Worm (Caenorhabditis elegans) whole organism, L2 larva: ENCODE data around the gene gpx-2.

Experiments
- C34F6.9 ChIP-seq: fragments of 150-350 bp; optimal IDR thresholded peaks from 2 replicates; lab custom pipeline; 2014; ENCODE audit warnings: missing biosample characterization, missing genetic modification characterization
- F13H6.1 ChIP-seq: sonication (generic microtip); optimal IDR thresholded peaks from 2 replicates; lab custom pipeline; 2016; ENCODE audit warnings: missing genetic modification characterization, missing compliant biosample characterization
- R02D3.7 ChIP-seq: fragments of 150-350 bp; optimal IDR thresholded peaks from 2 replicates; lab custom pipeline; 2014; ENCODE audit warnings: missing biosample characterization, missing genetic modification characterization
- ZK546.5 ChIP-seq: sonication (generic microtip); optimal IDR thresholded peaks from 2 replicates; lab custom pipeline; 2017; ENCODE audit warnings: missing biosample characterization, missing genetic modification characterization
- ama-1 ChIP-seq: fragments of 150-350 bp; optimal IDR thresholded peaks from 2 replicates; lab custom pipeline; 2018; ENCODE audit warnings: inconsistent platforms
- blmp-1 ChIP-seq: sonication (generic microtip); optimal IDR thresholded peaks from 2 replicates; lab custom pipeline; 2017; ENCODE audit warnings: missing genetic modification characterization, mild to moderate bottlenecking, missing compliant biosample characterization, antibody characterized with exemption, moderate library complexity; ENCODE audit not compliant: insufficient read depth
- ceh-16 ChIP-seq: fragments of 150-350 bp; optimal IDR thresholded peaks from 2 replicates; lab custom pipeline; 2014; ENCODE audit warnings: missing biosample characterization, missing genetic modification characterization
- crh-2 ChIP-seq: sonication (generic microtip); optimal IDR thresholded peaks from 2 replicates; lab custom pipeline; 2017; ENCODE audit warnings: missing biosample characterization, missing genetic modification characterization
- dmd-4 ChIP-seq: sonication (generic microtip); optimal IDR thresholded peaks from 2 replicates; lab custom pipeline; 2017; ENCODE audit warnings: missing biosample characterization, missing genetic modification characterization
- egl-27 ChIP-seq: sonication (generic microtip); optimal IDR thresholded peaks from 3 replicates; lab custom pipeline; 2017; ENCODE audit warnings: missing biosample characterization, missing genetic modification reagents, missing genetic modification characterization
- elt-1 ChIP-seq: fragments of 150-350 bp; optimal IDR thresholded peaks from 2 replicates; lab custom pipeline; 2014; ENCODE audit warnings: missing biosample characterization, missing genetic modification characterization
- fos-1 ChIP-seq: fragments of 150-350 bp; optimal IDR thresholded peaks from 2 replicates; lab custom pipeline; 2014; ENCODE audit warnings: missing biosample characterization, missing genetic modification characterization
- gmeb-1 ChIP-seq: fragments of 150-350 bp; optimal IDR thresholded peaks from 2 replicates; lab custom pipeline; 2014; ENCODE audit warnings: missing biosample characterization, missing genetic modification characterization
- lin-13 ChIP-seq: fragments of 150-350 bp; optimal IDR thresholded peaks from 2 replicates; lab custom pipeline; 2014; ENCODE audit warnings: missing biosample characterization, missing genetic modification reagents, missing genetic modification characterization
- lin-39 ChIP-seq: fragments of 150-350 bp; optimal IDR thresholded peaks from 2 replicates; lab custom pipeline; 2014; ENCODE audit warnings: missing biosample characterization, missing genetic modification reagents, missing genetic modification characterization
- lsy-2 ChIP-seq, 2 experiments: fragments of 150-350 bp in 1 of 2; sonication (generic microtip) in 1 of 2; optimal IDR thresholded peaks; 2 replicates each; lab custom pipeline; 2014 to 2017; ENCODE audit warnings: missing biosample characterization in 2 of 2, missing genetic modification characterization in 2 of 2
- mab-5 ChIP-seq: fragments of 150-350 bp; optimal IDR thresholded peaks from 2 replicates; lab custom pipeline; 2014; ENCODE audit warnings: missing biosample characterization, missing genetic modification characterization
- mbf-1 ChIP-seq: sonication (generic microtip); optimal IDR thresholded peaks from 2 replicates; lab custom pipeline; 2017; ENCODE audit warnings: missing biosample characterization, missing genetic modification characterization
- mdl-1 ChIP-seq, 2 experiments: fragments of 150-350 bp in 1 of 2; sonication (generic microtip) in 1 of 2; optimal IDR thresholded peaks; 2 replicates each; lab custom pipeline; 2017; ENCODE audit warnings: missing biosample characterization in 2 of 2, missing genetic modification characterization in 2 of 2
- nhr-10 ChIP-seq: sonication (generic microtip); optimal IDR thresholded peaks from 2 replicates; lab custom pipeline; 2017; ENCODE audit warnings: missing biosample characterization, missing genetic modification characterization
- nhr-11 ChIP-seq: fragments of 150-350 bp; optimal IDR thresholded peaks from 2 replicates; lab custom pipeline; 2014; ENCODE audit warnings: missing biosample characterization, missing genetic modification characterization
- nhr-12 ChIP-seq: fragments of 150-350 bp; optimal IDR thresholded peaks from 2 replicates; lab custom pipeline; 2014; ENCODE audit warnings: missing biosample characterization, missing genetic modification characterization
- nhr-129 ChIP-seq: fragments of 150-350 bp; optimal IDR thresholded peaks from 2 replicates; lab custom pipeline; 2014; ENCODE audit warnings: missing biosample characterization, missing genetic modification characterization
- nhr-21 ChIP-seq: fragments of 150-350 bp; optimal IDR thresholded peaks from 2 replicates; lab custom pipeline; 2014; ENCODE audit warnings: missing biosample characterization, missing genetic modification characterization
- nhr-23 ChIP-seq: fragments of 150-350 bp; optimal IDR thresholded peaks from 2 replicates; lab custom pipeline; 2014; ENCODE audit warnings: missing biosample characterization, missing genetic modification reagents, missing genetic modification characterization
- nhr-25 ChIP-seq: fragments of 150-350 bp; sonication (generic microtip); optimal IDR thresholded peaks from 3 replicates; lab custom pipeline; 2014; ENCODE audit warnings: missing biosample characterization, missing genetic modification characterization
- nhr-6 ChIP-seq: fragments of 150-350 bp; optimal IDR thresholded peaks from 2 replicates; lab custom pipeline; 2014; ENCODE audit warnings: missing biosample characterization, missing genetic modification characterization
- nhr-77 ChIP-seq: fragments of 150-350 bp; optimal IDR thresholded peaks from 2 replicates; lab custom pipeline; 2014; ENCODE audit warnings: missing biosample characterization, missing genetic modification characterization
- peb-1 ChIP-seq: fragments of 150-350 bp; optimal IDR thresholded peaks from 2 replicates; lab custom pipeline; 2014; ENCODE audit warnings: missing biosample characterization, missing genetic modification characterization
- sem-4 ChIP-seq: fragments of 150-350 bp; optimal IDR thresholded peaks from 2 replicates; lab custom pipeline; 2014; ENCODE audit warnings: missing biosample characterization, missing genetic modification reagents, missing genetic modification characterization
- skn-1 ChIP-seq: sonication (generic microtip); optimal IDR thresholded peaks from 2 replicates; lab custom pipeline; 2017; ENCODE audit warnings: missing biosample characterization, missing genetic modification characterization
- sma-3 ChIP-seq: sonication (generic microtip); optimal IDR thresholded peaks from 2 replicates; lab custom pipeline; 2016; ENCODE audit warnings: missing genetic modification reagents, missing genetic modification characterization, missing compliant biosample characterization
- sma-9 ChIP-seq, 2 experiments: fragments of 150-350 bp in 1 of 2; sonication (generic microtip) in 1 of 2; optimal IDR thresholded peaks; 2 replicates each; lab custom pipeline; 2014 to 2016; ENCODE audit warnings: missing genetic modification characterization in 2 of 2, mild to moderate bottlenecking in 1 of 2, missing biosample characterization in 1 of 2, missing compliant biosample characterization in 1 of 2, missing genetic modification reagents in 1 of 2, moderate library complexity in 1 of 2
- snpc-4 ChIP-seq: fragments of 150-350 bp; optimal IDR thresholded peaks from 2 replicates; lab custom pipeline; 2014; ENCODE audit warnings: missing biosample characterization, missing genetic modification characterization
- unc-62 ChIP-seq: fragments of 150-350 bp; optimal IDR thresholded peaks from 2 replicates; lab custom pipeline; 2014; ENCODE audit warnings: missing biosample characterization, missing genetic modification reagents, missing genetic modification characterization
- zag-1 ChIP-seq: fragments of 150-350 bp; optimal IDR thresholded peaks from 2 replicates; lab custom pipeline; 2014; ENCODE audit warnings: missing biosample characterization, missing genetic modification characterization
- ztf-11 ChIP-seq: sonication (generic microtip); optimal IDR thresholded peaks from 2 replicates; lab custom pipeline; 2017; ENCODE audit warnings: missing biosample characterization, missing genetic modification characterization
- ztf-4 ChIP-seq: fragments of 150-350 bp; optimal IDR thresholded peaks from 2 replicates; lab custom pipeline; 2014; ENCODE audit warnings: missing biosample characterization, missing genetic modification characterization

gpx-2 gene

DNA sequence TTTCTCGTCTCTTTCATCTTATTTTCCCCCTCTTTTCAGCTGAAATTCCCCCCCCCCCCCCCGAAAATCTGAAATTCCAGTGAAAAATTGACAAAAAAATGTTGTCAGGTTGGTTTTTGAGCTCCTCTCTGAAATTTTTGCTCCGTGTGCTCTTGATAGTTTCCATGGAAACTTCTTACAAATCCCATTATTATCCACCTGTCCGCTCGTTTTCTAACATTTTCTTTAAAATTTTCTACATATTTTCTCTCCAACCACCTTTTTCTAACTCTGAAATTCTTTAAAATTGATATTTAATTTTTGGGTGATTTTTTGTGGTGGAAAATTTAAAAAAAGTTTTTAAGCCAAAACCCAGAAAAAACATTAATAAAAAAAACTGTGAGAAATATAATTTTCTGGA lies at the start of gene gpx-2:
Gene gpx-2 (plus strand): TSS at position 99 of the 400 bp plus-strand sequence.
- peak; percentile 37 for TF ChIP-seq crh-2 (tag; lab: Kevin White, UChicago)
- TF ChIP-seq nhr-21 (tag; lab: Kevin White, UChicago) = no peak
- no peak for TF ChIP-seq dmd-4 (tag; lab: Kevin White, UChicago)
- no peak for TF ChIP-seq nhr-10 (tag; lab: Kevin White, UChicago)
- TF ChIP-seq, all 48 proteins: peak for 1

DNA sequence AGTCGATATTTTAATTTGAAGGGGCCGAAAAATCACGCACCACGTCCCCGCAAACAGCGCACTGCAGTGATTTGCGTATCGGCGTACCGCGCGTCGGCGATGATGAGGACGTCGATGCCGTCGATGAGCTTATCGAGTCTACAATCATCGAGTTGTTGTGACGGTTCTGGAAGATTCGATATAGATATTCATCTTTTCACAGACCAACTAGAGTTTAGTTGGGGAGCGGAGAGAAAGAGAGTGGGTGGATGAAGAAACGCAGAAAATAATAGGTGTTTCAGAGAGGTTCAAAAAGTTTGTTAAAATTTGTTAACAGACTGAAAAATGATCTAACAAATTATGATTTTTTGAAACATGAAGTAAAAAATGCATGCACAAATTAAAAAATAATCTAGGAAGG lies 48.2 kb upstream of the gpx-2 start, which contains the start of gene nhr-61:
Gene nhr-61 (minus strand): TSS at position 168 of the 400 bp plus-strand sequence.
- peak; percentile 54 for TF ChIP-seq elt-1 (tag; lab: Kevin White, UChicago)
- no peak for TF ChIP-seq ceh-16 (tag; lab: Kevin White, UChicago)
- TF ChIP-seq sem-4 (tag; lab: Kevin White, UChicago) = no peak
- no peak for TF ChIP-seq F13H6.1 (tag; lab: Kevin White, UChicago)
- TF ChIP-seq R02D3.7 (tag; lab: Kevin White, UChicago) = no peak
- TF ChIP-seq nhr-11 (tag; lab: Kevin White, UChicago) = no peak

DNA sequence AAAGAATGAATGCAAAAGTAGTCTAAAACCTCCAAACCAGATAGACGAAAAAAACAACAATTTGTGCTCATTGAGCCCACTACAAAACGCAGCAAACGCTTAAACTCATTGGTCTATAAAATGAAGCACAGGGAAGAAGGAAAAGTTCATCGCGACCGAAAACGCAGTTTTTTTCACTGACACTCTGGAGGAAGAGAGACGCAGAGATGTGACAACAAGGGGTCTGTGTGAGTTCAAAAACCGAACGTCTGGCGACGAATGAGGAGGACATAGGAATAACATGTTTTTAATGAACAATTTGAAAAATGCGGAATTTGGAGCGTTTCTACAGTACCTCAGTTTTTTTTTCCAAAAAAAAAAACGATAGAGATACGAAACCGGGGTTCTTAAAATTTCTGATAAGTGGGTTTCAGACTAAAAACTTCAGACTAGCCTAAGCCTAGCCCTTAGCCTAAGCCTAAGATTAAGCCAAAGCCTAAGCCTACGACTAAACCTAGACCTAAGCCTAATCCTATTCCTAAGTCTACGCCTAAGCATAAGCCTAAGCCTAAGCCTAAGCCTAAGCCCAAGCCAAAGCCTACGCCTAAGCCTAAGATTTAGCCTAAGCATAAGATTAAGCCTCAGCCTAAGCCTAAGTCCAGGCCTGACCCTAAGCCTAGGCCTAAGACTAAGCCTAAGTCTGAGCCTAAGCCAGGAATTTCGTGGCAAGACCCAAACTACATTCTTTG lies 47.1 kb upstream of the gpx-2 start:
- TF ChIP-seq elt-1 (tag; lab: Kevin White, UChicago) (no peak), fos-1 (tag; lab: Kevin White, UChicago) (peak; percentile 11)

DNA sequence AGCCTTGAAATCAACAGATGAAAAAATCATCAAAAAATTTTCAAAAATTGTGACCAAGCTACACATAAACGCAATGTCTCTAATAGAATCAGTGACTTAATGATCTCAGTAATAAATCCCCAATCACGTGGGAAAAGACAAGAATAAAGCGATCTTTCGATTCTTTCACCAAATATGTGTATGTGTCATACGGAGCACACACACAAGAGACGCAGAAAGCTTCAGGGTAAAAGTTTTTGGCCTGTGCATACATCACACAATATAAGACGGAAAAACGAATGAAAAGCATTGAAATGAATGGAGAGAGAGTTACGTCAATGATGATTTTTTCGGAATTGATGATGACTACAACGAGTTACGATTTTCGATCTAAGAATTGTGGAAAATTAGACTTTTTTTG lies 46.1 kb upstream of the gpx-2 start:
- TF ChIP-seq nhr-21 (tag; lab: Kevin White, UChicago) = peak; percentile 5
- peak; percentile 54 for TF ChIP-seq fos-1 (tag; lab: Kevin White, UChicago)
- TF ChIP-seq C34F6.9 (tag; lab: Kevin White, UChicago) = peak; percentile 13
- TF ChIP-seq zag-1 (tag; lab: Kevin White, UChicago) = no peak
- TF ChIP-seq, all 48 proteins: peak for 3

DNA sequence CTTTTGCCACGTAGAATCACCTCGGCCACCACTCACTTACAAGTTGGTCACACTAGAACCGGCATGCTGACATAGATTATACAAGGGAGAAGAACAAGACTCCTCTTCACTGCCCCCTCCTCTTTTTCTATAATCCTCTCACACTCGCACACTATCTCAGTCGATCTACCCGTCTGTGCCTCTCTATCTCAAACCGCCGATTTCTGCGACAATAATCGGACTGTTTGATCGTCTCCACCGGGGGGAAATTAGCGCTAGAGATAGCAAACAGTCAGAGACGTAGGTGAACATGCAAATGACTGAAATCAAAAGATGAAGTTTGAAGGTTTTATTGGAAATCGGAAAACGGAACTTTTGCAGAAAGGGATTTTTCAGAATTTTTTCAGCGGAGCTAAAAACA lies 44.1 kb upstream of the gpx-2 start:
- TF ChIP-seq lin-39 (tag; lab: Kevin White, UChicago) = no peak
- no peak for TF ChIP-seq nhr-10 (tag; lab: Kevin White, UChicago)
- TF ChIP-seq nhr-25 (tag; lab: Kevin White, UChicago) = peak; percentile 89
- no peak for TF ChIP-seq nhr-23 (tag; lab: Kevin White, UChicago)
- TF ChIP-seq elt-1 (tag; lab: Kevin White, UChicago) = peak; percentile 14
- peak; percentile 40 for TF ChIP-seq C34F6.9 (tag; lab: Kevin White, UChicago)
- no peak for TF ChIP-seq ztf-11
- peak; percentile 68 for TF ChIP-seq ceh-16 (tag; lab: Kevin White, UChicago)
- peak; percentile 63 for TF ChIP-seq nhr-6 (tag; lab: Kevin White, UChicago)
- peak; percentile 38 for TF ChIP-seq ztf-4 (tag; lab: Kevin White, UChicago)
- peak; percentile 86 for TF ChIP-seq sma-9 (GFP tag; optimal IDR thresholded peaks at IDR 0.05; lab: Kevin White, UChicago)
- TF ChIP-seq sma-9 (tag; optimal IDR thresholded peaks at IDR 0.05; lab: Kevin White, UChicago) = no peak
- TF ChIP-seq nhr-129 (tag; lab: Kevin White, UChicago) = peak; percentile 76
- no peak for TF ChIP-seq zag-1 (tag; lab: Kevin White, UChicago)
- peak; percentile 56 for TF ChIP-seq blmp-1 (tag; lab: Kevin White, UChicago)
- TF ChIP-seq mdl-1 (tag; optimal IDR thresholded peaks at IDR 0.05; lab: Kevin White, UChicago) = peak in 1 of 2 experiments; percentile 15
- TF ChIP-seq nhr-21 (tag; lab: Kevin White, UChicago) = peak; percentile 70
- TF ChIP-seq mab-5 (tag; lab: Kevin White, UChicago) = no peak
- TF ChIP-seq unc-62 = no peak
- TF ChIP-seq ZK546.5 (tag; lab: Kevin White, UChicago) = no peak
- TF ChIP-seq egl-27 (tag; lab: Kevin White, UChicago) = peak; percentile 39
- TF ChIP-seq lsy-2 (tag; optimal IDR thresholded peaks at IDR 0.05; lab: Kevin White, UChicago) = peak; percentile 19 to 63
- peak; percentile 0 for TF ChIP-seq snpc-4 (tag; lab: Kevin White, UChicago)
- TF ChIP-seq R02D3.7 (tag; lab: Kevin White, UChicago) = no peak
- no peak for TF ChIP-seq skn-1
- TF ChIP-seq lin-13 (GFP tag; lab: Kevin White, UChicago) = peak; percentile 42
- TF ChIP-seq crh-2 (tag; lab: Kevin White, UChicago) = peak; percentile 90
- TF ChIP-seq ama-1 (lab: Kevin White, UChicago) = no peak
- TF ChIP-seq nhr-11 (tag; lab: Kevin White, UChicago) = no peak
- TF ChIP-seq sma-3 (GFP tag; lab: Kevin White, UChicago) = peak; percentile 71
- peak; percentile 86 for TF ChIP-seq F13H6.1 (tag; lab: Kevin White, UChicago)
- TF ChIP-seq peb-1 (tag; lab: Kevin White, UChicago) = no peak
- TF ChIP-seq fos-1 (tag; lab: Kevin White, UChicago) = peak; percentile 75
- TF ChIP-seq gmeb-1 (tag; lab: Kevin White, UChicago) = peak; percentile 76
- TF ChIP-seq dmd-4 (tag; lab: Kevin White, UChicago) = no peak
- TF ChIP-seq nhr-12 (tag; lab: Kevin White, UChicago) = no peak
- peak; percentile 51 for TF ChIP-seq nhr-77
- no peak for TF ChIP-seq mbf-1 (tag; lab: Kevin White, UChicago)
- TF ChIP-seq sem-4 (tag; lab: Kevin White, UChicago) = peak; percentile 61
